Worm (Caenorhabditis elegans) whole organism, young adult: Measurements from ENCODE around the gene dph-2.

ENCODE experiments used
- B0336.3 ChIP-seq: fragments of 200-800 bp; sonication (Bioruptor generic); IDR thresholded peaks from 2 replicates; pipeline ENCODE4 v1.3.6; 2022; ENCODE audit warnings: missing genetic modification characterization, missing compliant biosample characterization
- C06A6.2 ChIP-seq: fragments of 200-800 bp; sonication (Bioruptor generic); conservative IDR thresholded peaks from 2 replicates; pipeline ENCODE4 v1.3.6; 2022; ENCODE audit warnings: missing genetic modification characterization, missing compliant biosample characterization
- D2030.7 ChIP-seq: fragments of 200-800 bp; sonication (Bioruptor generic); IDR thresholded peaks from 2 replicates; pipeline ENCODE4 v1.3.6; 2022; ENCODE audit warnings: missing genetic modification reagents, missing genetic modification characterization, missing compliant biosample characterization
- F22D6.2 ChIP-seq: sonication (generic microtip); optimal IDR thresholded peaks from 2 replicates; lab custom pipeline; 2016; ENCODE audit warnings: mild to moderate bottlenecking, missing genetic modification characterization, missing compliant biosample characterization
- F33H1.4 ChIP-seq: fragments of 200-800 bp; sonication (Bioruptor generic); IDR thresholded peaks from 2 replicates; pipeline ENCODE4 v1.3.6; 2022; ENCODE audit warnings: missing genetic modification reagents, missing genetic modification characterization, missing compliant biosample characterization
- F37B4.10 ChIP-seq: fragments of 200-800 bp; sonication (Bioruptor generic); IDR thresholded peaks from 2 replicates; pipeline ENCODE4 v1.3.6; 2022; ENCODE audit warnings: missing genetic modification characterization, missing compliant biosample characterization
- F39B2.1 ChIP-seq: fragments of 200-800 bp; sonication (Bioruptor generic); IDR thresholded peaks from 2 replicates; pipeline ENCODE4 v1.3.6; 2022; ENCODE audit warnings: missing genetic modification reagents, missing genetic modification characterization, missing compliant biosample characterization
- F49E8.2 ChIP-seq: sonication (generic microtip); optimal IDR thresholded peaks from 3 replicates; lab custom pipeline; 2017; ENCODE audit warnings: missing genetic modification characterization, mild to moderate bottlenecking, missing compliant biosample characterization, antibody characterized with exemption, moderate library complexity; ENCODE audit not compliant: insufficient read depth
- T07F8.4 ChIP-seq: sonication (generic microtip); optimal IDR thresholded peaks from 2 replicates; lab custom pipeline; 2016; ENCODE audit warnings: mild to moderate bottlenecking, missing genetic modification characterization, moderate library complexity, missing compliant biosample characterization
- Y53G8AR.9 ChIP-seq: fragments of 200-800 bp; sonication (Bioruptor generic); conservative IDR thresholded peaks from 2 replicates; pipeline ENCODE4 v1.3.6; 2022; ENCODE audit warnings: missing genetic modification reagents, missing genetic modification characterization, missing compliant biosample characterization
- Y79H2A.3 ChIP-seq: fragments of 200-800 bp; sonication (Bioruptor generic); conservative IDR thresholded peaks from 2 replicates; pipeline ENCODE4 v1.3.6; 2022; ENCODE audit warnings: missing genetic modification reagents, missing genetic modification characterization, missing compliant biosample characterization
- ZK185.1 ChIP-seq: sonication (generic microtip); optimal IDR thresholded peaks from 2 replicates; lab custom pipeline; 2016; ENCODE audit warnings: mild to moderate bottlenecking, missing genetic modification characterization, missing compliant biosample characterization; ENCODE audit not compliant: poor library complexity, severe bottlenecking
- akir-1 ChIP-seq: fragments of 200-800 bp; sonication (Bioruptor generic); optimal IDR thresholded peaks from 2 replicates; lab custom pipeline; 2018; ENCODE audit warnings: mild to moderate bottlenecking, missing genetic modification characterization, moderate library complexity, missing compliant biosample characterization
- attf-3 ChIP-seq: fragments of 200-800 bp; sonication (Bioruptor generic); conservative IDR thresholded peaks from 2 replicates; pipeline ENCODE4 v1.3.6; 2022; ENCODE audit warnings: missing genetic modification reagents, missing genetic modification characterization, missing compliant biosample characterization
- cebp-2 ChIP-seq: fragments of 200-800 bp; sonication (Bioruptor generic); IDR thresholded peaks from 2 replicates; pipeline ENCODE4 v1.3.6; 2022; ENCODE audit warnings: missing genetic modification characterization, missing compliant biosample characterization
- ceh-100 ChIP-seq: fragments of 200-800 bp; sonication (Bioruptor generic); IDR thresholded peaks from 2 replicates; pipeline ENCODE4 v1.3.6; 2022; ENCODE audit warnings: missing genetic modification reagents, missing genetic modification characterization, missing compliant biosample characterization
- ceh-27 ChIP-seq: fragments of 200-800 bp; sonication (Bioruptor generic); optimal IDR thresholded peaks from 2 replicates; lab custom pipeline; 2018; ENCODE audit warnings: mild to moderate bottlenecking, missing genetic modification characterization, moderate library complexity, missing compliant biosample characterization
- ceh-58 ChIP-seq: fragments of 200-800 bp; sonication (Bioruptor generic); IDR thresholded peaks from 2 replicates; pipeline ENCODE4 v1.3.6; 2022; ENCODE audit warnings: missing genetic modification characterization, missing compliant biosample characterization
- ceh-91 ChIP-seq: fragments of 200-800 bp; sonication (Bioruptor generic); IDR thresholded peaks from 2 replicates; pipeline ENCODE4 v1.3.6; 2022; ENCODE audit warnings: missing genetic modification reagents, missing genetic modification characterization, missing compliant biosample characterization
- chd-7 ChIP-seq: sonication (generic microtip); optimal IDR thresholded peaks from 2 replicates; lab custom pipeline; 2016; ENCODE audit warnings: mild to moderate bottlenecking, missing genetic modification characterization, moderate library complexity, missing compliant biosample characterization
- dpl-1 ChIP-seq: fragments of 150-350 bp; optimal IDR thresholded peaks from 2 replicates; lab custom pipeline; 2014; ENCODE audit warnings: missing biosample characterization, missing genetic modification reagents, missing genetic modification characterization
- efl-1 ChIP-seq: fragments of 150-350 bp; optimal IDR thresholded peaks from 2 replicates; lab custom pipeline; 2014; ENCODE audit warnings: missing biosample characterization, missing genetic modification reagents, missing genetic modification characterization
- egl-18 ChIP-seq: fragments of 200-800 bp; sonication (Bioruptor generic); IDR thresholded peaks from 2 replicates; pipeline ENCODE4 v1.3.6; 2022; ENCODE audit warnings: missing genetic modification reagents, missing genetic modification characterization, missing compliant biosample characterization
- hsf-1 ChIP-seq: fragments of 200-800 bp; sonication (Bioruptor generic); IDR thresholded peaks from 2 replicates; pipeline ENCODE4 v1.3.6; 2022; ENCODE audit warnings: missing genetic modification reagents, missing genetic modification characterization, missing compliant biosample characterization
- let-526 ChIP-seq: fragments of 200-800 bp; sonication (Bioruptor generic); IDR thresholded peaks from 2 replicates; pipeline ENCODE4 v1.3.6; 2022; ENCODE audit warnings: missing genetic modification reagents, missing genetic modification characterization, missing compliant biosample characterization
- lin-35 ChIP-seq, 3 experiments: fragments of 150-350 bp in 2 of 3; sonication (generic microtip) in 1 of 3; optimal IDR thresholded peaks; 2 replicates each; lab custom pipeline; 2014 to 2018; ENCODE audit warnings: missing biosample characterization in 3 of 3, missing genetic modification characterization in 3 of 3, missing genetic modification reagents in 3 of 3
- lsl-1 ChIP-seq: fragments of 200-800 bp; sonication (Bioruptor generic); optimal IDR thresholded peaks from 2 replicates; lab custom pipeline; 2018; ENCODE audit warnings: mild to moderate bottlenecking, missing genetic modification characterization, moderate library complexity, missing compliant biosample characterization
- madf-6 ChIP-seq: fragments of 200-800 bp; sonication (Bioruptor generic); IDR thresholded peaks from 2 replicates; pipeline ENCODE4 v1.3.6; 2022; ENCODE audit warnings: missing genetic modification reagents, missing genetic modification characterization, missing compliant biosample characterization
- madf-8 ChIP-seq: fragments of 200-800 bp; sonication (Bioruptor generic); conservative IDR thresholded peaks from 2 replicates; pipeline ENCODE4 v1.3.6; 2022; ENCODE audit warnings: missing genetic modification reagents, missing genetic modification characterization, missing compliant biosample characterization
- mcd-1 ChIP-seq: fragments of 200-800 bp; sonication (Bioruptor generic); IDR thresholded peaks from 2 replicates; pipeline ENCODE4 v1.3.6; 2022; ENCODE audit warnings: missing genetic modification reagents, missing genetic modification characterization, missing compliant biosample characterization
- mxl-1 ChIP-seq: sonication (generic microtip); optimal IDR thresholded peaks from 2 replicates; lab custom pipeline; 2016; ENCODE audit warnings: missing genetic modification characterization, missing compliant biosample characterization
- nfyb-1 ChIP-seq: fragments of 200-800 bp; sonication (Bioruptor generic); IDR thresholded peaks from 2 replicates; pipeline ENCODE4 v1.3.6; 2022; ENCODE audit warnings: missing genetic modification reagents, missing genetic modification characterization, missing compliant biosample characterization
- nhr-179 ChIP-seq: sonication (generic microtip); optimal IDR thresholded peaks from 2 replicates; lab custom pipeline; 2016; ENCODE audit warnings: mild to moderate bottlenecking, missing genetic modification characterization, missing compliant biosample characterization
- nhr-80 ChIP-seq: sonication (generic microtip); optimal IDR thresholded peaks from 2 replicates; lab custom pipeline; 2016; ENCODE audit warnings: missing genetic modification characterization, missing compliant biosample characterization
- repo-1 ChIP-seq: sonication (generic microtip); optimal IDR thresholded peaks from 2 replicates; lab custom pipeline; 2017; ENCODE audit warnings: mild to moderate bottlenecking, missing genetic modification characterization, missing compliant biosample characterization
- snpc-4 ChIP-seq, 5 experiments: fragments of 150-350 bp in 1 of 5; sonication (generic microtip) in 4 of 5; optimal IDR thresholded peaks; 2 replicates each; lab custom pipeline; 2014 to 2018; ENCODE audit warnings: missing genetic modification characterization in 5 of 5, missing biosample characterization in 3 of 5, antibody characterized with exemption in 2 of 5, mild to moderate bottlenecking in 2 of 5, missing compliant biosample characterization in 2 of 5, missing genotype in 2 of 5, moderate library complexity in 2 of 5, missing genetic modification reagents in 1 of 5
- sptf-2 ChIP-seq: fragments of 200-800 bp; sonication (Bioruptor generic); optimal IDR thresholded peaks from 2 replicates; lab custom pipeline; 2018; ENCODE audit warnings: mild to moderate bottlenecking, missing genetic modification characterization, missing compliant biosample characterization
- xnd-1 ChIP-seq: sonication (generic microtip); optimal IDR thresholded peaks from 2 replicates; lab custom pipeline; 2016; ENCODE audit warnings: missing genotype, missing genetic modification reagents, missing genetic modification characterization, missing compliant biosample characterization
- zfh-2 ChIP-seq: fragments of 200-800 bp; sonication (Bioruptor generic); conservative IDR thresholded peaks from 2 replicates; pipeline ENCODE4 v1.3.6; 2022; ENCODE audit warnings: missing genetic modification reagents, missing genetic modification characterization, missing compliant biosample characterization
- zim-3 ChIP-seq: sonication (generic microtip); optimal IDR thresholded peaks from 2 replicates; lab custom pipeline; 2017; ENCODE audit warnings: mild to moderate bottlenecking, missing genetic modification characterization, moderate library complexity, missing compliant biosample characterization

Gene dph-2

DNA sequence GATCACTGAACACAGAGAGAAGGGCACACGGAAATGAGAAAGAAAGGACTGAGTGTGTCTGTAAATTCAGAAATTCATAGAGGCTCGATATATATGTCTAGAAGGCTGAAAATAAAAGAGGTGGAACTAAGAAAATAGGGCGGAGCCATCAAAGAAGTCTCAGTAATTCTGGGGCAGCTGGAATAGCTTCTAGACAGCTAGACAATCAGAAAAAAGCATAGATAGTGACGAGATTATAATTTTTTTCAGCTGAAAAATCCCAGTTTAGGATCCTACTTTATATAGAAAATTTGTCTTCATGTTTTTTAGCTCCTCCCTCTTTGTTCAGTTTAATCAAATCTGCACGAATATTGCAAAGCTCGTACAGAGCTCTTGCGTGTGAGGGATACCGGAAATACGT is 49.1 kb downstream of the dph-2 start, which contains the start of gene D2089.3 (continued):
- no peak for TF ChIP-seq F49E8.2 (tag; lab: Kevin White, UChicago)
- TF ChIP-seq let-526 (GFP tag; lab: Robert Waterston, UW) = no peak
- TF ChIP-seq madf-6 (GFP tag; lab: Robert Waterston, UW) = no peak

DNA sequence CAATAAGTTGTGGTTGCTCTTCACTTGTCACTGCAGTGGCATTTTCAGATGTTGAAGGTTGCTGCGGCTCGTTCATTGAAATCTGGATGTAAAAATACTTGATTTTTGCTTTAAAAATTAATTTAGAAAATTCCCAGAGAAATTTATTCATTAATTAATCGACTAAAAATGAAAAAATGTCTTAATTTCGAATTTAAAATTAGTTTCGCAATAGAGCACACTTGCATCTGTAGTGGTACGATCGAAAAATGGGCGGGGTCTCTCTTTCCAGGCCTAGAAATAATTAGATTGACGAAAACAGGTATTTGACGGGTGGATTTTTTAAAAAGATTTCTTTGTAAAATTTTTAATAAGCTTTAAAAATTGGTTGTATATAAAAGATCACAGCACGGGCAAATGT is 51.4 kb downstream of the dph-2 start, which contains the start of gene D2089.8:
TSS of gene D2089.8 (minus strand) at position 84 of the 400 bp plus-strand sequence.
- TF ChIP-seq nhr-80 (tag; lab: Kevin White, UChicago) = no peak
- TF ChIP-seq ceh-91 (GFP tag; lab: Robert Waterston, UW) = peak; percentile 53
- TF ChIP-seq zfh-2 (GFP tag; lab: Robert Waterston, UW) = no peak
- TF ChIP-seq mcd-1 (GFP tag; lab: Robert Waterston, UW) = no peak; the same call in 1 of the 2 replicates
- no peak for TF ChIP-seq sptf-2 (GFP tag; lab: Kevin White, UChicago)
- TF ChIP-seq T07F8.4 = no peak
- no peak for TF ChIP-seq repo-1
- no peak for TF ChIP-seq akir-1
- no peak for TF ChIP-seq Y79H2A.3
- no peak for TF ChIP-seq nhr-179 (tag; lab: Kevin White, UChicago)
- no peak for TF ChIP-seq attf-3 (GFP tag; lab: Robert Waterston, UW)
- TF ChIP-seq F39B2.1 = no peak
- no peak for TF ChIP-seq nfyb-1 (GFP tag; lab: Robert Waterston, UW)
- no peak for TF ChIP-seq F22D6.2 (tag; lab: Kevin White, UChicago)
- TF ChIP-seq madf-6 (GFP tag; lab: Robert Waterston, UW) = peak; percentile 94
- TF ChIP-seq zim-3 (tag; lab: Kevin White, UChicago) = no peak
- TF ChIP-seq F33H1.4 = peak; percentile 45
- no peak for TF ChIP-seq ceh-100
- TF ChIP-seq ceh-58 (GFP tag; lab: Robert Waterston, UW) = no peak
- TF ChIP-seq mxl-1 (tag; lab: Kevin White, UChicago) = no peak
- peak; percentile 92 for TF ChIP-seq madf-8 (GFP tag; lab: Robert Waterston, UW)
- TF ChIP-seq egl-18 (GFP tag; lab: Robert Waterston, UW) = no peak
- no peak for TF ChIP-seq lin-35 (GFP tag; optimal IDR thresholded peaks at IDR 0.05; lab: Kevin White, UChicago)
- no peak for TF ChIP-seq Y53G8AR.9 (GFP tag; lab: Robert Waterston, UW)
- no peak for TF ChIP-seq B0336.3 (GFP tag; lab: Robert Waterston, UW)
- TF ChIP-seq ZK185.1 (tag; lab: Kevin White, UChicago) = no peak
- TF ChIP-seq dpl-1 (GFP tag; lab: Kevin White, UChicago) = peak; percentile 22
- TF ChIP-seq chd-7 (tag; lab: Kevin White, UChicago) = no peak
- peak; percentile 48 for TF ChIP-seq xnd-1
- no peak for TF ChIP-seq snpc-4 (GFP tag; optimal IDR thresholded peaks at IDR 0.05; lab: Kevin White, UChicago)
- TF ChIP-seq snpc-4 (tag; optimal IDR thresholded peaks at IDR 0.05; lab: Kevin White, UChicago) = no peak
- TF ChIP-seq C06A6.2 (GFP tag; lab: Robert Waterston, UW) = no peak
- peak; percentile 67 for TF ChIP-seq efl-1 (GFP tag; lab: Kevin White, UChicago)
- no peak for TF ChIP-seq cebp-2 (GFP tag; lab: Robert Waterston, UW)
- TF ChIP-seq F37B4.10 (GFP tag; lab: Robert Waterston, UW) = no peak
- no peak for TF ChIP-seq hsf-1 (GFP tag; lab: Robert Waterston, UW)
- peak; percentile 71 for TF ChIP-seq lsl-1 (GFP tag; lab: Kevin White, UChicago)
- no peak for TF ChIP-seq ceh-27 (GFP tag; lab: Kevin White, UChicago)
- 0 out of 2 replicates have a peak, but pooled peaks have one; percentile 23 for TF ChIP-seq D2030.7 (GFP tag; lab: Robert Waterston, UW)
